In genomic region chrX:1476005-1476404, ce11 we compare ENCODE assay signal across 4 worm cellular contexts.
TF ChIP-seq lines count a peak whose summit lies in the region.

No protein-coding gene starts in this region.

TF ChIP-seq in whole organism, L1 larva, 84 proteins besides CTCF, POLR2A, EP300 and RAD21:
- TF ChIP-seq ceh-8 (GFP tag; optimal IDR thresholded peaks at IDR 0.05; lab: Kevin White, UChicago) (no peak), mep-1 (tag; optimal IDR thresholded peaks at IDR 0.05; lab: Kevin White, UChicago) (no peak), ama-1 (optimal IDR thresholded peaks at IDR 0.05; lab: Kevin White, UChicago) (no peak), lir-3 (tag; optimal IDR thresholded peaks at IDR 0.05; lab: Kevin White, UChicago; ENCODE audit: poor library complexity) (no peak), lin-39 (tag; optimal IDR thresholded peaks at IDR 0.05; lab: Kevin White, UChicago) (no peak), elt-3 (tag; optimal IDR thresholded peaks at IDR 0.05; lab: Kevin White, UChicago) (no peak), C34B4.2 (tag; optimal IDR thresholded peaks at IDR 0.05; lab: Kevin White, UChicago) (no peak), pag-3 (tag; optimal IDR thresholded peaks at IDR 0.05; lab: Kevin White, UChicago; ENCODE audit: borderline replicate concordance, insufficient read depth) (no peak), aly-2 (tag; optimal IDR thresholded peaks at IDR 0.05; lab: Kevin White, UChicago) (no peak), pqm-1 (tag; optimal IDR thresholded peaks at IDR 0.05; lab: Kevin White, UChicago) (no peak), nhr-20 (tag; optimal IDR thresholded peaks at IDR 0.05; lab: Kevin White, UChicago) (no peak), efl-1 (optimal IDR thresholded peaks at IDR 0.05; lab: Kevin White, UChicago) (no peak), efl-1 (GFP tag; optimal IDR thresholded peaks at IDR 0.05 in 1 of 2; lab: Kevin White, UChicago) (peak in 1 of 2 experiments; percentile 49), zip-4 (GFP tag; optimal IDR thresholded peaks at IDR 0.05; lab: Kevin White, UChicago) (no peak), nhr-19 (GFP tag; conservative IDR thresholded peaks at IDR 0.05; lab: Robert Waterston, UW) (no peak), mdl-1 (tag; optimal IDR thresholded peaks at IDR 0.05; lab: Kevin White, UChicago) (no peak), nhr-85 (tag; lab: Kevin White, UChicago) (peak; percentile 8), nhr-28 (tag; optimal IDR thresholded peaks at IDR 0.05; lab: Kevin White, UChicago) (no peak)

TF ChIP-seq in whole organism, L4 larva, 104 proteins besides CTCF, POLR2A, EP300 and RAD21:
- no peak for TF ChIP-seq saeg-2 (GFP tag; IDR thresholded peaks at IDR 0.05; lab: Robert Waterston, UW)
- no peak for TF ChIP-seq hmg-1.1 (GFP tag; IDR thresholded peaks at IDR 0.05; lab: Robert Waterston, UW)
- TF ChIP-seq ZK546.5 (tag; optimal IDR thresholded peaks at IDR 0.05; lab: Kevin White, UChicago): no peak
- no peak for TF ChIP-seq daf-8 (GFP tag; IDR thresholded peaks at IDR 0.05; lab: Robert Waterston, UW)
- TF ChIP-seq spr-1 (tag; optimal IDR thresholded peaks at IDR 0.05; lab: Kevin White, UChicago): no peak
- peak; percentile 47 for TF ChIP-seq aha-1 (tag; lab: Kevin White, UChicago)
- TF ChIP-seq ztf-7 (tag; optimal IDR thresholded peaks at IDR 0.05; lab: Kevin White, UChicago): no peak
- TF ChIP-seq ZK337.2 (GFP tag; IDR thresholded peaks at IDR 0.05; lab: Robert Waterston, UW): no peak
- no peak for TF ChIP-seq ceh-28 (tag; optimal IDR thresholded peaks at IDR 0.05; lab: Kevin White, UChicago)
- 0 out of 2 replicates have a peak, but pooled peaks have one; percentile 15 for TF ChIP-seq set-16 (GFP tag; IDR thresholded peaks at IDR 0.05; lab: Robert Waterston, UW)
- TF ChIP-seq lin-29 (GFP tag; IDR thresholded peaks at IDR 0.05; lab: Robert Waterston, UW): no peak

TF ChIP-seq in whole organism, late embryonic, 69 proteins besides CTCF, POLR2A, EP300 and RAD21:
- peak; percentile 4 for TF ChIP-seq sdc-2 (tag; optimal IDR thresholded peaks at IDR 0.05; lab: Kevin White, UChicago)
- TF ChIP-seq ceh-34 (tag; optimal IDR thresholded peaks at IDR 0.05; lab: Kevin White, UChicago): no peak
- no peak for TF ChIP-seq ceh-22 (tag; optimal IDR thresholded peaks at IDR 0.05; lab: Kevin White, UChicago)

TF ChIP-seq in whole organism, young adult, 124 proteins besides CTCF, POLR2A, EP300 and RAD21:
- TF ChIP-seq ztf-22 (GFP tag; optimal IDR thresholded peaks at IDR 0.05; lab: Kevin White, UChicago) (no peak), T26A5.8 (tag; optimal IDR thresholded peaks at IDR 0.05; lab: Kevin White, UChicago) (no peak), ztf-18 (tag; optimal IDR thresholded peaks at IDR 0.05; lab: Kevin White, UChicago) (no peak), ztf-26 (tag; optimal IDR thresholded peaks at IDR 0.05; lab: Kevin White, UChicago) (no peak), chd-7 (tag; optimal IDR thresholded peaks at IDR 0.05; lab: Kevin White, UChicago) (no peak), cebp-2 (GFP tag; IDR thresholded peaks at IDR 0.05; lab: Robert Waterston, UW) (no peak), cebp-1 (GFP tag; IDR thresholded peaks at IDR 0.05; lab: Robert Waterston, UW) (no peak), cebp-1 (tag; optimal IDR thresholded peaks at IDR 0.05; lab: Kevin White, UChicago) (peak; percentile 68), sptf-2 (GFP tag; optimal IDR thresholded peaks at IDR 0.05; lab: Kevin White, UChicago) (no peak), snpc-1.3 (tag; optimal IDR thresholded peaks at IDR 0.05; lab: Kevin White, UChicago; ENCODE audit: insufficient read depth) (no peak), snpc-3.4 (tag; optimal IDR thresholded peaks at IDR 0.05; lab: Kevin White, UChicago) (no peak), C17E4.6 (GFP tag; IDR thresholded peaks at IDR 0.05; lab: Robert Waterston, UW) (no peak), bed-2 (GFP tag; IDR thresholded peaks at IDR 0.05; lab: Robert Waterston, UW) (no peak), Y56A3A.18 (GFP tag; IDR thresholded peaks at IDR 0.05; lab: Robert Waterston, UW) (no peak), let-607 (tag; optimal IDR thresholded peaks at IDR 0.05; lab: Kevin White, UChicago) (no peak), ceh-100 (GFP tag; IDR thresholded peaks at IDR 0.05; lab: Robert Waterston, UW) (no peak), snpc-1.1 (tag; optimal IDR thresholded peaks at IDR 0.05; lab: Kevin White, UChicago; ENCODE audit: insufficient read depth) (no peak), K12H6.12 (tag; optimal IDR thresholded peaks at IDR 0.05; lab: Kevin White, UChicago) (no peak), madf-8 (GFP tag; conservative IDR thresholded peaks at IDR 0.05; lab: Robert Waterston, UW) (0 out of 2 replicates have a peak, but pooled peaks have one; percentile 28), efl-1 (GFP tag; optimal IDR thresholded peaks at IDR 0.05; lab: Kevin White, UChicago) (peak; percentile 51), lin-54 (GFP tag; optimal IDR thresholded peaks at IDR 0.05; lab: Kevin White, UChicago) (no peak), zfh-2 (GFP tag; conservative IDR thresholded peaks at IDR 0.05; lab: Robert Waterston, UW) (peak; percentile 39; the same call in 1 of the 2 replicates), lin-26 (GFP tag; IDR thresholded peaks at IDR 0.05; lab: Robert Waterston, UW) (0 out of 2 replicates have a peak, but pooled peaks have one; percentile 12), ekl-4 (GFP tag; IDR thresholded peaks at IDR 0.05; lab: Robert Waterston, UW) (no peak), rcor-1 (GFP tag; IDR thresholded peaks at IDR 0.05; lab: Robert Waterston, UW) (no peak), lir-1 (GFP tag; conservative IDR thresholded peaks at IDR 0.05; lab: Robert Waterston, UW) (no peak), F23B12.7 (tag; optimal IDR thresholded peaks at IDR 0.05; lab: Kevin White, UChicago; ENCODE audit: insufficient read depth) (no peak), lsl-1 (GFP tag; optimal IDR thresholded peaks at IDR 0.05; lab: Kevin White, UChicago) (no peak), ceh-27 (GFP tag; optimal IDR thresholded peaks at IDR 0.05; lab: Kevin White, UChicago) (no peak), nfya-1 (tag; optimal IDR thresholded peaks at IDR 0.05; lab: Kevin White, UChicago; ENCODE audit: borderline replicate concordance, insufficient read depth) (no peak), hlh-26 (GFP tag; conservative IDR thresholded peaks at IDR 0.05; lab: Robert Waterston, UW) (no peak), hmg-1.2 (GFP tag; IDR thresholded peaks at IDR 0.05; lab: Robert Waterston, UW) (no peak), dpl-1 (GFP tag; optimal IDR thresholded peaks at IDR 0.05; lab: Kevin White, UChicago) (no peak), mel-28 (tag; optimal IDR thresholded peaks at IDR 0.05; lab: Kevin White, UChicago; ENCODE audit: borderline replicate concordance) (no peak), ceh-79 (tag; optimal IDR thresholded peaks at IDR 0.05; lab: Kevin White, UChicago) (no peak), let-526 (GFP tag; IDR thresholded peaks at IDR 0.05; lab: Robert Waterston, UW) (no peak), K11D2.4 (GFP tag; IDR thresholded peaks at IDR 0.05; lab: Robert Waterston, UW) (no peak), B0035.1 (tag; optimal IDR thresholded peaks at IDR 0.05; lab: Kevin White, UChicago) (no peak), F33H1.4 (GFP tag; IDR thresholded peaks at IDR 0.05; lab: Robert Waterston, UW) (no peak), ceh-58 (GFP tag; IDR thresholded peaks at IDR 0.05; lab: Robert Waterston, UW) (no peak)
TF ChIP-seq in whole organism, young adult: peak in this region for 5.
